Worm (Caenorhabditis elegans) whole organism, young adult: ENCODE results near the gene crn-4.

ENCODE experiments used
- B0035.1 ChIP-seq: sonication (generic microtip); optimal IDR thresholded peaks from 2 replicates; lab custom pipeline; 2016; ENCODE audit warnings: missing genetic modification characterization, mild to moderate bottlenecking, missing compliant biosample characterization, missing genotype, missing genetic modification reagents
- B0261.1 ChIP-seq: sonication (generic microtip); optimal IDR thresholded peaks from 2 replicates; lab custom pipeline; 2016; ENCODE audit warnings: mild to moderate bottlenecking, missing genetic modification characterization, moderate library complexity, missing compliant biosample characterization
- C06A6.2 ChIP-seq: fragments of 200-800 bp; sonication (Bioruptor generic); conservative IDR thresholded peaks from 2 replicates; pipeline ENCODE4 v1.3.6; 2022; ENCODE audit warnings: missing genetic modification characterization, missing compliant biosample characterization
- C17E4.6 ChIP-seq: fragments of 200-800 bp; sonication (Bioruptor generic); IDR thresholded peaks from 2 replicates; pipeline ENCODE4 v1.3.6; 2022; ENCODE audit warnings: missing genetic modification reagents, missing genetic modification characterization, missing compliant biosample characterization
- F22D6.2 ChIP-seq: sonication (generic microtip); optimal IDR thresholded peaks from 2 replicates; lab custom pipeline; 2016; ENCODE audit warnings: mild to moderate bottlenecking, missing genetic modification characterization, missing compliant biosample characterization
- F23B12.7 ChIP-seq: sonication (generic microtip); optimal IDR thresholded peaks from 2 replicates; lab custom pipeline; 2017; ENCODE audit warnings: missing genetic modification characterization, mild to moderate bottlenecking, missing compliant biosample characterization, antibody characterized with exemption, moderate library complexity; ENCODE audit not compliant: insufficient read depth
- F52B5.7 ChIP-seq: sonication (generic microtip); optimal IDR thresholded peaks from 2 replicates; lab custom pipeline; 2016; ENCODE audit warnings: mild to moderate bottlenecking, missing genetic modification characterization, missing compliant biosample characterization
- T07F8.4 ChIP-seq: sonication (generic microtip); optimal IDR thresholded peaks from 2 replicates; lab custom pipeline; 2016; ENCODE audit warnings: mild to moderate bottlenecking, missing genetic modification characterization, moderate library complexity, missing compliant biosample characterization
- T26A5.8 ChIP-seq: sonication (generic microtip); optimal IDR thresholded peaks from 2 replicates; lab custom pipeline; 2016; ENCODE audit warnings: missing genetic modification characterization, missing compliant biosample characterization
- Y67H2A.10 ChIP-seq: fragments of 200-800 bp; sonication (Bioruptor generic); conservative IDR thresholded peaks from 2 replicates; pipeline ENCODE4 v1.3.6; 2022; ENCODE audit warnings: missing genetic modification reagents, missing genetic modification characterization, missing compliant biosample characterization
- Y95B8A.8 ChIP-seq: fragments of 200-800 bp; sonication (Bioruptor generic); IDR thresholded peaks from 2 replicates; pipeline ENCODE4 v1.3.6; 2022; ENCODE audit warnings: missing genetic modification reagents, missing genetic modification characterization, missing compliant biosample characterization
- ZK185.1 ChIP-seq: sonication (generic microtip); optimal IDR thresholded peaks from 2 replicates; lab custom pipeline; 2016; ENCODE audit warnings: mild to moderate bottlenecking, missing genetic modification characterization, missing compliant biosample characterization; ENCODE audit not compliant: poor library complexity, severe bottlenecking
- ama-1 ChIP-seq, 3 experiments: fragments of 150-350 bp in 1 of 3; sonication (generic microtip) in 2 of 3; optimal IDR thresholded peaks; 2 replicates each; lab custom pipeline; 2014 to 2018; ENCODE audit warnings: missing biosample characterization in 2 of 3, missing genetic modification characterization in 2 of 3, missing genetic modification reagents in 2 of 3
- atf-7 ChIP-seq: sonication (generic microtip); optimal IDR thresholded peaks from 2 replicates; lab custom pipeline; 2017; ENCODE audit warnings: mild to moderate bottlenecking, missing genetic modification characterization, missing compliant biosample characterization
- athp-1 ChIP-seq: sonication (generic microtip); optimal IDR thresholded peaks from 2 replicates; lab custom pipeline; 2017; ENCODE audit warnings: mild to moderate bottlenecking, missing genetic modification characterization, missing compliant biosample characterization
- attf-3 ChIP-seq: fragments of 200-800 bp; sonication (Bioruptor generic); conservative IDR thresholded peaks from 2 replicates; pipeline ENCODE4 v1.3.6; 2022; ENCODE audit warnings: missing genetic modification reagents, missing genetic modification characterization, missing compliant biosample characterization
- attf-6 ChIP-seq: fragments of 200-800 bp; sonication (Bioruptor generic); IDR thresholded peaks from 2 replicates; pipeline ENCODE4 v1.3.6; 2022; ENCODE audit warnings: missing genetic modification reagents, missing genetic modification characterization, missing compliant biosample characterization
- bed-2 ChIP-seq: fragments of 200-800 bp; sonication (Bioruptor generic); IDR thresholded peaks from 2 replicates; pipeline ENCODE4 v1.3.6; 2022; ENCODE audit warnings: missing genetic modification reagents, missing genetic modification characterization, missing compliant biosample characterization
- ccch-3 ChIP-seq: fragments of 200-800 bp; sonication (Bioruptor generic); optimal IDR thresholded peaks from 2 replicates; lab custom pipeline; 2018; ENCODE audit warnings: mild to moderate bottlenecking, missing genetic modification characterization, missing compliant biosample characterization
- ceh-79 ChIP-seq: sonication (generic microtip); optimal IDR thresholded peaks from 2 replicates; lab custom pipeline; 2017; ENCODE audit warnings: mild to moderate bottlenecking, missing genetic modification characterization, missing compliant biosample characterization
- dpff-1 ChIP-seq: sonication (generic microtip); optimal IDR thresholded peaks from 2 replicates; lab custom pipeline; 2017; ENCODE audit warnings: mild to moderate bottlenecking, missing genetic modification characterization, missing compliant biosample characterization
- dpl-1 ChIP-seq: fragments of 150-350 bp; optimal IDR thresholded peaks from 2 replicates; lab custom pipeline; 2014; ENCODE audit warnings: missing biosample characterization, missing genetic modification reagents, missing genetic modification characterization
- efl-1 ChIP-seq: fragments of 150-350 bp; optimal IDR thresholded peaks from 2 replicates; lab custom pipeline; 2014; ENCODE audit warnings: missing biosample characterization, missing genetic modification reagents, missing genetic modification characterization
- gei-17 ChIP-seq: fragments of 200-800 bp; sonication (Bioruptor generic); optimal IDR thresholded peaks from 2 replicates; lab custom pipeline; 2018; ENCODE audit warnings: mild to moderate bottlenecking, missing genetic modification characterization, missing compliant biosample characterization
- him-1 ChIP-seq: sonication (generic microtip); optimal IDR thresholded peaks from 2 replicates; lab custom pipeline; 2016; ENCODE audit warnings: missing genotype, missing genetic modification reagents, missing genetic modification characterization, missing compliant biosample characterization
- hlh-12 ChIP-seq: sonication (generic microtip); optimal IDR thresholded peaks from 2 replicates; lab custom pipeline; 2016; ENCODE audit warnings: missing genetic modification characterization, missing compliant biosample characterization
- hlh-26 ChIP-seq: fragments of 200-800 bp; sonication (Bioruptor generic); conservative IDR thresholded peaks from 2 replicates; pipeline ENCODE4 v1.3.6; 2022; ENCODE audit warnings: missing genetic modification reagents, missing genetic modification characterization, missing compliant biosample characterization
- hmg-1.2 ChIP-seq: fragments of 200-800 bp; sonication (Bioruptor generic); IDR thresholded peaks from 2 replicates; pipeline ENCODE4 v1.3.6; 2022; ENCODE audit warnings: missing genetic modification reagents, missing genetic modification characterization, missing compliant biosample characterization
- lag-1 ChIP-seq: fragments of 200-800 bp; sonication (Bioruptor generic); IDR thresholded peaks from 2 replicates; pipeline ENCODE4 v1.3.6; 2022; ENCODE audit warnings: missing genetic modification reagents, missing genetic modification characterization, missing compliant biosample characterization
- let-607 ChIP-seq, 2 experiments: fragments of 200-800 bp in 1 of 2; sonication (Bioruptor generic) in 1 of 2; sonication (generic microtip) in 1 of 2; optimal IDR thresholded peaks; 2 replicates each; lab custom pipeline; 2016 to 2018; ENCODE audit warnings: mild to moderate bottlenecking in 2 of 2, missing compliant biosample characterization in 2 of 2, missing genetic modification characterization in 2 of 2, moderate library complexity in 2 of 2, missing genotype in 1 of 2
- lin-26 ChIP-seq: fragments of 200-800 bp; sonication (Bioruptor generic); IDR thresholded peaks from 2 replicates; pipeline ENCODE4 v1.3.6; 2022; ENCODE audit warnings: missing genetic modification reagents, missing genetic modification characterization, missing compliant biosample characterization
- madf-3 ChIP-seq: fragments of 200-800 bp; sonication (Bioruptor generic); IDR thresholded peaks from 2 replicates; pipeline ENCODE4 v1.3.6; 2022; ENCODE audit warnings: missing genetic modification reagents, missing genetic modification characterization, missing compliant biosample characterization
- mcd-1 ChIP-seq: fragments of 200-800 bp; sonication (Bioruptor generic); IDR thresholded peaks from 2 replicates; pipeline ENCODE4 v1.3.6; 2022; ENCODE audit warnings: missing genetic modification reagents, missing genetic modification characterization, missing compliant biosample characterization
- mes-4 ChIP-seq: sonication (generic microtip); optimal IDR thresholded peaks from 2 replicates; lab custom pipeline; 2016; ENCODE audit warnings: missing genotype, missing genetic modification characterization, missing compliant biosample characterization
- pbrm-1 ChIP-seq: fragments of 200-800 bp; sonication (Bioruptor generic); IDR thresholded peaks from 2 replicates; pipeline ENCODE4 v1.3.6; 2022; ENCODE audit warnings: missing genetic modification reagents, missing genetic modification characterization, missing compliant biosample characterization
- pha-4 ChIP-seq: fragments of 150-350 bp; sonication (generic microtip); optimal IDR thresholded peaks from 2 replicates; lab custom pipeline; 2014; ENCODE audit warnings: missing biosample characterization, missing genetic modification reagents, missing genetic modification characterization
- rcor-1 ChIP-seq: fragments of 200-800 bp; sonication (Bioruptor generic); IDR thresholded peaks from 2 replicates; pipeline ENCODE4 v1.3.6; 2022; ENCODE audit warnings: missing genetic modification reagents, missing genetic modification characterization, missing compliant biosample characterization
- rec-8 ChIP-seq, 2 experiments: sonication (generic microtip); optimal IDR thresholded peaks; 2 replicates each; lab custom pipeline; 2016; ENCODE audit warnings: mild to moderate bottlenecking in 2 of 2, missing genetic modification characterization in 2 of 2, missing genetic modification reagents in 2 of 2, missing genotype in 2 of 2, missing biosample characterization in 1 of 2, missing compliant biosample characterization in 1 of 2, moderate library complexity in 1 of 2
- sdz-38 ChIP-seq: sonication (generic microtip); optimal IDR thresholded peaks from 2 replicates; lab custom pipeline; 2016; ENCODE audit warnings: missing genotype, missing genetic modification characterization, missing compliant biosample characterization
- sea-2 ChIP-seq: fragments of 200-800 bp; sonication (Bioruptor generic); IDR thresholded peaks from 2 replicates; pipeline ENCODE4 v1.3.6; 2022; ENCODE audit warnings: missing genetic modification characterization, missing compliant biosample characterization
- snpc-1.3 ChIP-seq: sonication (generic microtip); optimal IDR thresholded peaks from 2 replicates; lab custom pipeline; 2017; ENCODE audit warnings: missing genetic modification characterization, mild to moderate bottlenecking, missing compliant biosample characterization, antibody characterized with exemption, moderate library complexity, missing genotype, missing genetic modification reagents; ENCODE audit not compliant: insufficient read depth
- snpc-3.4 ChIP-seq: sonication (generic microtip); optimal IDR thresholded peaks from 2 replicates; lab custom pipeline; 2017; ENCODE audit warnings: missing genetic modification characterization, mild to moderate bottlenecking, missing compliant biosample characterization, antibody characterized with exemption, moderate library complexity, missing genotype, missing genetic modification reagents
- unc-62 ChIP-seq: fragments of 150-350 bp; optimal IDR thresholded peaks from 2 replicates; lab custom pipeline; 2014; ENCODE audit warnings: missing biosample characterization, missing genetic modification reagents, missing genetic modification characterization
- ztf-22 ChIP-seq: fragments of 200-800 bp; sonication (Bioruptor generic); optimal IDR thresholded peaks from 2 replicates; lab custom pipeline; 2018; ENCODE audit warnings: mild to moderate bottlenecking, missing genetic modification characterization, moderate library complexity, missing compliant biosample characterization
- ztf-28 ChIP-seq: fragments of 200-800 bp; sonication (Bioruptor generic); IDR thresholded peaks from 2 replicates; pipeline ENCODE4 v1.3.6; 2022; ENCODE audit warnings: missing genetic modification reagents, missing genetic modification characterization, missing compliant biosample characterization

The crn-4 gene

DNA sequence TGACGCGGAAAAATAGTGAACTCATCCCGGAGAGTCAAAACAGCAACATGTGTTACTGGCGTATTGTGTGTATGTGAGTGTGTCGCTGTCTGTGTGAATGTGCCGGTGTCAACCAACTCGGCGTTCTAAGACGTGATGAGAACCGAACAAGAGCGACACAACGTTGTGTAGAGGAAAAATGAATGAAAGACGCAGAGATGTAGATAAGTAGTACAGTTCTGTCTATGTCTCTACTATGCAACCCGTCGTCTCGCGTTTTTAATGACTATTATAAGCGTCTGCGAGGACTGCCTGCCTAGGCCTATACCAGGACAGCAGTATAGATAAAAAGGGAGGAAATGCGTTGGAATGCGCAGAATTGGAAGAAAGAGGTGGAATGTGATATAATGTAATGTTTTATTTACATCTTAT is 30.1 kb upstream of the crn-4 start (continued):
- peak in 1 of 2 experiments; percentile 22 for TF ChIP-seq let-607 (tag; optimal IDR thresholded peaks at IDR 0.05; lab: Kevin White, UChicago)
- no peak for TF ChIP-seq pbrm-1 (GFP tag; lab: Robert Waterston, UW)
- no peak for TF ChIP-seq unc-62 (GFP tag; lab: Kevin White, UChicago)
- TF ChIP-seq atf-7 (tag; lab: Kevin White, UChicago), result peak; percentile 12
- no peak for TF ChIP-seq ZK185.1
- TF ChIP-seq C06A6.2 (GFP tag; lab: Robert Waterston, UW), result no peak
- TF ChIP-seq athp-1 (tag; lab: Kevin White, UChicago), result no peak
- TF ChIP-seq ama-1 (optimal IDR thresholded peaks at IDR 0.05; lab: Kevin White, UChicago), result no peak
- no peak for TF ChIP-seq ama-1 (GFP tag; optimal IDR thresholded peaks at IDR 0.05; lab: Kevin White, UChicago)
- TF ChIP-seq hmg-1.2, result peak; percentile 60; the same call in 1 of the 2 replicates
- TF ChIP-seq sdz-38, result no peak
- no peak for TF ChIP-seq F23B12.7
- TF ChIP-seq attf-3 (GFP tag; lab: Robert Waterston, UW), result no peak
- TF ChIP-seq ceh-79 (tag; lab: Kevin White, UChicago), result no peak
- no peak for TF ChIP-seq mcd-1 (GFP tag; lab: Robert Waterston, UW)
- TF ChIP-seq efl-1, result no peak
- TF ChIP-seq Y95B8A.8 (GFP tag; lab: Robert Waterston, UW), result no peak
- TF ChIP-seq hlh-26 (GFP tag; lab: Robert Waterston, UW), result no peak
- TF ChIP-seq rcor-1 (GFP tag; lab: Robert Waterston, UW), result 0 out of 2 replicates have a peak, but pooled peaks have one; percentile 28
- no peak for TF ChIP-seq lag-1
- no peak for TF ChIP-seq T07F8.4 (tag; lab: Kevin White, UChicago)
- TF ChIP-seq pha-4 (tag; lab: Kevin White, UChicago), result no peak
- no peak for TF ChIP-seq dpl-1 (GFP tag; lab: Kevin White, UChicago)
- TF ChIP-seq C17E4.6, result no peak
- TF ChIP-seq sea-2 (GFP tag; lab: Robert Waterston, UW), result no peak
- TF ChIP-seq F52B5.7 (tag; lab: Kevin White, UChicago), result no peak
- TF ChIP-seq Y67H2A.10 (GFP tag; lab: Robert Waterston, UW), result no peak
- no peak for TF ChIP-seq ztf-22 (GFP tag; lab: Kevin White, UChicago)
- TF ChIP-seq lin-26 (GFP tag; lab: Robert Waterston, UW), result no peak
- no peak for TF ChIP-seq gei-17 (GFP tag; lab: Kevin White, UChicago)
- no peak for TF ChIP-seq T26A5.8 (tag; lab: Kevin White, UChicago)
- TF ChIP-seq B0261.1 (tag; lab: Kevin White, UChicago), result no peak
- TF ChIP-seq dpff-1 (tag; lab: Kevin White, UChicago), result no peak
- no peak for TF ChIP-seq rec-8 (tag; optimal IDR thresholded peaks at IDR 0.05; lab: Kevin White, UChicago)
- TF ChIP-seq snpc-1.3, result no peak
- TF ChIP-seq ztf-28 (GFP tag; lab: Robert Waterston, UW), result no peak

DNA sequence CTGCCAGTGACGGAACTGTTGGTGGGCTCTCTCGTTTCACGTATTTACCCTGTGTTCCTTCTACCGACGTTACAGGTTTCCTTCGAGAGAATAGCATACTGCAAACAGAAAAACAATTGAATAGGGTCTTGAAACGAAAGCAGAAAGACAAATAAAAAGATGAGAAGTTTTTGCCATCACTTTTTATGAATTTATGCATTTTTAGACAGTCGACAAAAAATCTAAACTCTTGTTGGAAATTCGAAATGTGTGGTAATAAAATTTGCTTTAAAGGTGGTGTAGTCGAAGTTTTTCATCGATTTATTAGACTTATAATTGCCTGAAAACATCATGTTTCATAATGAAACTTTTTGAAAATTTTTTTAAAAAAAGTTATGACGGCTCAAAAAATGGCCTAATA is 29.2 kb upstream of the crn-4 start, which contains the start of gene sav-1:
TSS of gene sav-1 (minus strand) at position 101 of the 400 bp plus-strand sequence.
- TF ChIP-seq F22D6.2 (tag; lab: Kevin White, UChicago), result no peak
- TF ChIP-seq attf-6 (GFP tag; lab: Robert Waterston, UW), result no peak

DNA sequence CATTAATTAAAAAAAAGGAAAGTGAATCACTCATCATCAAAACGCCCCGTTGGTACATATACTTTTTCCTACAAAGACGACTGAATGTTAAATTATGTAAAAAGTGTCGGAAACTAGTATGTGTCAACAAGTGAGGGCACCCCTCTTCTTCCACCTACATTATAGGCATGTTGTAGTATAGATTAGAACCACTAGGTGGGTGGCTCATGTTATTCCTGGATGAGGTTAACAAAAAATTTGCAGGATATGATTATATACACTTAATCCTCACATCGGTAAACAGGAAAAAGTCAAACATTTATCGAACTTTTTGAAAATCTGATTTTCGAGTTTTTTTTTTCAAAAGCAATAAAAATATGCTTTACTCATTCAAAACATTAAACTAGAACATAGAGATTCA is 18.1 kb upstream of the crn-4 start:
- no peak for TF ChIP-seq atf-7 (tag; lab: Kevin White, UChicago)
- no peak for TF ChIP-seq mes-4
- TF ChIP-seq B0035.1 (tag; lab: Kevin White, UChicago), result no peak
- TF ChIP-seq ccch-3, result no peak
- TF ChIP-seq hlh-12 (tag; lab: Kevin White, UChicago), result no peak
- no peak for TF ChIP-seq bed-2 (GFP tag; lab: Robert Waterston, UW)
- no peak for TF ChIP-seq madf-3 (GFP tag; lab: Robert Waterston, UW)
- TF ChIP-seq snpc-3.4, result no peak
- no peak for TF ChIP-seq him-1
- TF ChIP-seq, all 124 proteins: peak for 0
